Worm (Caenorhabditis elegans): ENCODE results near the gene F40G9.9.
A peak's percentile ranks its signal among the peaks of the same experiment; 100 is the strongest.

The F40G9.9 gene

DNA sequence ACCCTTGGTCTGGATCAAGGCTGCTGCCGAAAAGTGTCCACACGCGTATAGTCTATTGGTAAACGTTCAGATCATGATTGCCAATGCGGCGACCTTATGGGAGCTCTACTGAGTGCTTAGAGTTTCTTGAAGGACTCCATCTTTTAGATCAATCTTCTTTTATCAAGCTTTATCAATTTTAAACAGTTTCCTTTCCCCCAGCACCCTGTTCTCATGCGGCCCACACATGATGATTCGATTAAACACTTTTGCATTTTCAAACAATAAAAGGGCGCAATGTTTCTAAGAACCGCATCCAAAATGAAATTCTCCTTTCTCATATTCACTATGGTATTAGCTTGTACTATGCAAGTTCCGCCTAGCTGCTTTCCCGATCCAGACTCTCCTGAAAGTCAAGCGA, 6.1 kb downstream of the F40G9.9 start, which contains the start of gene F40G9.7:
TSS of gene F40G9.7 (plus strand) at position 301 of the 400 bp plus-strand sequence.
- TF ChIP-seq jun-1 (tag; optimal IDR thresholded peaks at IDR 0.05) (no peak), nhr-11 (tag; optimal IDR thresholded peaks at IDR 0.05) (no peak), nhr-77 (tag; optimal IDR thresholded peaks at IDR 0.05) (no peak), elt-1 (tag; optimal IDR thresholded peaks at IDR 0.05) (no peak), fkh-10 (GFP tag; optimal IDR thresholded peaks at IDR 0.05) (no peak), ceh-9 (tag; optimal IDR thresholded peaks at IDR 0.05) (no peak), ztf-4 (tag; optimal IDR thresholded peaks at IDR 0.05) (no peak), unc-62 (GFP tag; optimal IDR thresholded peaks at IDR 0.05) (no peak)

- TF ChIP-seq nfya-1 (tag; optimal IDR thresholded peaks at IDR 0.05; ENCODE audit: insufficient read depth) = no peak
- no peak for TF ChIP-seq unc-62 (GFP tag; optimal IDR thresholded peaks at IDR 0.05)
Observed at ce11 chrIII:164775-165174, 6.7 kb downstream of the F40G9.9 start, which contains the start of gene F40G9.8. TSS of gene F40G9.8 (minus strand) at chrIII:164875.

DNA sequence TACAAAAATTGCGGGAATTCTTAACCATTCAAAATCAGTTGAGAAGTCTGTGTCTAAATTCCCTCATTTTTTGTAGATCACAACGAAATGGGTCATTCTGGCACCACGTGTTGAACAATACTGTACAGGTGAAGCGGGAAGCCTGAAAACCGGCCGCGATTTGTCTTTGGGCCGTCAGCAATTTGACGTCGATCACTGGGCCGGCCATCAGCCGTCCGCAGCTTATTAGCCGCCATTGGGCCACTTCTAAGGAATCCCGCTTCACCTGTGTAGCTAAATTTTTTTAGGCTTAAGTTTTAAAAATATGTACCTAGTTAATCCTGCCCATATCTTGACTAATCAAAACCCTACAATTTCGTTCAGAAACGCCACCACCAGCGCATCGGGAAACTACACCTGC, 11.9 kb downstream of the F40G9.9 start:
- TF ChIP-seq ztf-4 (tag; optimal IDR thresholded peaks at IDR 0.05) (no peak), sea-2 (GFP tag; optimal IDR thresholded peaks at IDR 0.05) (no peak), ceh-16 (tag; optimal IDR thresholded peaks at IDR 0.05) (no peak), ama-1 (optimal IDR thresholded peaks at IDR 0.05) (no peak), nfya-1 (tag; optimal IDR thresholded peaks at IDR 0.05; ENCODE audit: insufficient read depth) (no peak)

DNA sequence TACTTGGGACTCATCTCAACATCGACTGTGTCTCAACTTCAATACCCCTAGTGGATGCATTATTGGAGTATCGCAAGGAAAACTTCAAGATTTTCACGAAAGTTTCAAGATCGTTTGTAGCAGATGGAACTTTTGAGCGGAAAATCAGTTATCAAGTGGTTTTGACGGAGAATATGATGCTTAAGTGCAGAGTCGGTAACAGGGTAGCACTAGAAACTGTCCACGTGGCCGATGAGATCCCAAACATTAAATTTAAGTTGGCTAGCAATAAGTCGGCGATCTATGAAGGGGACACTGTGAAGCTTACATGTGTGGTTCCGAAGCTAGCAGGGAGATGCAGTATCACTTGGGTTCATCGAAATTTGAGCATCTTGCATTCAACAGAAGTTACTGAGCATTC, 12.4 kb downstream of the F40G9.9 start:
- TF ChIP-seq nhr-25 (tag; optimal IDR thresholded peaks at IDR 0.05) (no peak), pha-4 (tag; optimal IDR thresholded peaks at IDR 0.05) (no peak), aly-2 (tag; optimal IDR thresholded peaks at IDR 0.05) (no peak), tbx-2 (tag; optimal IDR thresholded peaks at IDR 0.05) (no peak), nhr-237 (tag; optimal IDR thresholded peaks at IDR 0.05) (no peak), lsy-12 (tag; optimal IDR thresholded peaks at IDR 0.05) (no peak), elt-2 (tag; optimal IDR thresholded peaks at IDR 0.05) (no peak), lin-15B (tag; optimal IDR thresholded peaks at IDR 0.05) (no peak), fos-1 (tag; optimal IDR thresholded peaks at IDR 0.05) (no peak)

DNA sequence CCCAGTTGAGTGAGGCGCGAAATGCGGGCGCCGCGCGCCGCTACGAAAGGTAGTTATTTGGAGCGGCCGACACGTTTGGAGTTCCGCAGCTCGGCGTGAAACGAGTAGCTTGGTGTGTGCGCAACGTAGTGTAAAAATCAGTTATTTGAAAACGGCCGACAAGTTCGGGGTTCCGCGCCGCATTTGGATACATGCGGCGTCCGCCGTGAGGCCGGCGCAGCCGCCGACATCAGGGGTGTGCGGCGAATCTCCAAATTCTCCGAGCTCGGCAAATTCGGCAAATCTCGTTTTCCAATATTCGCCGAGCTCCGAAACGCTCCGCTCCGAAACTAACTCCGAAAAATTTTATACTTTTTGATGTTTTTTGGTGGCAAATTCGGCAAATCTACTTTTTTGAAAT, 13.5 kb downstream of the F40G9.9 start:
- TF ChIP-seq nhr-77 (tag; optimal IDR thresholded peaks at IDR 0.05) (no peak), nhr-11 (tag; optimal IDR thresholded peaks at IDR 0.05) (no peak), nfya-1 (tag; optimal IDR thresholded peaks at IDR 0.05; ENCODE audit: insufficient read depth) (no peak)

ce11 chrIII:156645-157044, 14.9 kb downstream of the F40G9.9 start, which contains the start of the genes zig-13 and ver-1:
TSS of gene zig-13 (minus strand) at chrIII:156745.
TSS of gene ver-1 (plus strand) at chrIII:156824.
- TF ChIP-seq fkh-10 (GFP tag; optimal IDR thresholded peaks at IDR 0.05) = no peak
- no peak for TF ChIP-seq egl-5 (tag; optimal IDR thresholded peaks at IDR 0.05)
- TF ChIP-seq elt-3 (tag; optimal IDR thresholded peaks at IDR 0.05) = no peak
- TF ChIP-seq lin-39 (tag; optimal IDR thresholded peaks at IDR 0.05) = no peak
- TF ChIP-seq snpc-4 (tag; optimal IDR thresholded peaks at IDR 0.05) = no peak
- TF ChIP-seq zag-1 (tag; optimal IDR thresholded peaks at IDR 0.05) = no peak
- no peak for TF ChIP-seq nhr-11 (tag; optimal IDR thresholded peaks at IDR 0.05)
- no peak for TF ChIP-seq pqm-1 (tag; optimal IDR thresholded peaks at IDR 0.05)
- no peak for TF ChIP-seq ztf-11 (tag; optimal IDR thresholded peaks at IDR 0.05)
- no peak for TF ChIP-seq ceh-82 (tag; optimal IDR thresholded peaks at IDR 0.05)

DNA sequence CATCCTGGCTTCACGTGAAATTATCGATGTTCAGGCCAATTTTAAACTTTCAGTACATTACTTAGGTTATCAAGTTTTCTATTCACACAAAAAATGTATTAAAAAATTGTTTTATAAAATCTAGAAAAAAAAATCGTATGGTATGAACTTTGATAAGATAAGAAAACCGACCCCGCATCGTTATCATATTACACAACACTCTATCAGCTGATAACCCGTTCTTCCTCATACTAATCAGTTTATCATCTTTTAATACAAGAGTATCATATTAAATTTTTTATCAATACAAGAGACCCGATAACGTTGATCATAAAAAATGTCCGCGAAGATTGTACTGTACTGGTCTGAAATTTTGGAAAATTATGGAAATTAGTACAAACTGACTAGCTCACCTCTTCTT, 17.3 kb downstream of the F40G9.9 start:
- TF ChIP-seq pqm-1 (tag; optimal IDR thresholded peaks at IDR 0.05) = peak; percentile 100
- TF ChIP-seq egl-27 (tag; optimal IDR thresholded peaks at IDR 0.05) = peak; percentile 81
- TF ChIP-seq nhr-28 (tag; optimal IDR thresholded peaks at IDR 0.05) = no peak
- TF ChIP-seq ZK546.5 (tag; optimal IDR thresholded peaks at IDR 0.05) = no peak
- peak; percentile 98 for TF ChIP-seq jun-1 (tag; optimal IDR thresholded peaks at IDR 0.05)
- peak; percentile 45 for TF ChIP-seq fos-1 (tag; optimal IDR thresholded peaks at IDR 0.05)
- peak; percentile 26 for TF ChIP-seq skn-1 (tag; optimal IDR thresholded peaks at IDR 0.05)
- TF ChIP-seq elt-2 (tag; optimal IDR thresholded peaks at IDR 0.05) = peak; percentile 100
- TF ChIP-seq elt-3 (tag; optimal IDR thresholded peaks at IDR 0.05) = peak in 2 of 3 experiments; percentile 1 to 56
